Worm (Caenorhabditis elegans): ENCODE data around the gene F55G11.1.
A peak's percentile ranks its signal among the peaks of the same experiment; 100 is the strongest.

F55G11.1 gene

ce11 chrIV:12900267-12900666 is 46.1 kb downstream of the F55G11.1 start, which contains the start of gene K08D8.10:
Gene K08D8.10 (plus strand): TSS chrIV:12900567.
- no peak for TF ChIP-seq nhr-28 (tag; optimal IDR thresholded peaks at IDR 0.05)
- no peak for TF ChIP-seq egl-27 (tag; optimal IDR thresholded peaks at IDR 0.05)
- no peak for TF ChIP-seq tlp-1 (tag; optimal IDR thresholded peaks at IDR 0.05)
- TF ChIP-seq nhr-85 (tag) = no peak
- TF ChIP-seq ets-5 (GFP tag; IDR thresholded peaks at IDR 0.05) = no peak
- no peak for TF ChIP-seq ceh-90 (tag; optimal IDR thresholded peaks at IDR 0.05)
- TF ChIP-seq irx-1 (tag; optimal IDR thresholded peaks at IDR 0.05) = no peak
- TF ChIP-seq sox-4 (tag; optimal IDR thresholded peaks at IDR 0.05) = no peak
- TF ChIP-seq dsc-1 (tag; optimal IDR thresholded peaks at IDR 0.05) = no peak
- TF ChIP-seq nhr-71 (tag; optimal IDR thresholded peaks at IDR 0.05) = no peak
- no peak for TF ChIP-seq nhr-47 (tag; optimal IDR thresholded peaks at IDR 0.05)
- no peak for TF ChIP-seq C16A3.4 (tag; optimal IDR thresholded peaks at IDR 0.05)
- no peak for TF ChIP-seq isw-1 (GFP tag; IDR thresholded peaks at IDR 0.05)
- no peak for TF ChIP-seq efl-3 (GFP tag; optimal IDR thresholded peaks at IDR 0.05)
- TF ChIP-seq zip-4 (GFP tag; optimal IDR thresholded peaks at IDR 0.05) = no peak
- no peak for TF ChIP-seq pax-3 (tag; optimal IDR thresholded peaks at IDR 0.05)
- no peak for TF ChIP-seq ztf-4 (tag; optimal IDR thresholded peaks at IDR 0.05)
- TF ChIP-seq snu-23 (GFP tag; optimal IDR thresholded peaks at IDR 0.05) = no peak
- no peak for TF ChIP-seq fkh-10 (GFP tag; optimal IDR thresholded peaks at IDR 0.05)

ce11 chrIV:12899392-12899791 is 47.0 kb downstream of the F55G11.1 start, which contains the start of gene K08D8.9:
Gene K08D8.9 (plus strand): TSS chrIV:12899692.
- TF ChIP-seq swsn-7 (tag; optimal IDR thresholded peaks at IDR 0.05) = no peak
- no peak for TF ChIP-seq nhr-71 (tag; optimal IDR thresholded peaks at IDR 0.05)
- TF ChIP-seq C34B4.2 (tag; optimal IDR thresholded peaks at IDR 0.05) = no peak
- TF ChIP-seq snu-23 (GFP tag; optimal IDR thresholded peaks at IDR 0.05) = no peak
- no peak for TF ChIP-seq pqm-1 (tag; optimal IDR thresholded peaks at IDR 0.05)
- TF ChIP-seq efl-1 (optimal IDR thresholded peaks at IDR 0.05) = no peak
- no peak for TF ChIP-seq efl-1 (GFP tag; optimal IDR thresholded peaks at IDR 0.05 in 1 of 2)
- TF ChIP-seq lir-3 (tag; optimal IDR thresholded peaks at IDR 0.05; ENCODE audit: poor library complexity) = no peak
- no peak for TF ChIP-seq snpc-4 (tag; optimal IDR thresholded peaks at IDR 0.05)
- TF ChIP-seq unc-30 (tag; optimal IDR thresholded peaks at IDR 0.05) = no peak
- TF ChIP-seq nhr-12 (tag; optimal IDR thresholded peaks at IDR 0.05) = no peak
- TF ChIP-seq zip-4 (GFP tag; optimal IDR thresholded peaks at IDR 0.05) = no peak
- no peak for TF ChIP-seq nhr-237 (tag; optimal IDR thresholded peaks at IDR 0.05)
- no peak for TF ChIP-seq ceh-90 (tag; optimal IDR thresholded peaks at IDR 0.05)
- TF ChIP-seq ama-1 (optimal IDR thresholded peaks at IDR 0.05) = no peak
- TF ChIP-seq alr-1 (tag; optimal IDR thresholded peaks at IDR 0.05; ENCODE audit: borderline replicate concordance) = no peak

- TF ChIP-seq unc-62 (GFP tag; optimal IDR thresholded peaks at IDR 0.05) (no peak), tlp-1 (tag; optimal IDR thresholded peaks at IDR 0.05) (no peak), lin-15B (tag; optimal IDR thresholded peaks at IDR 0.05) (no peak), F16B12.6 (tag; optimal IDR thresholded peaks at IDR 0.05) (no peak), pqm-1 (tag; optimal IDR thresholded peaks at IDR 0.05) (no peak), efl-1 (optimal IDR thresholded peaks at IDR 0.05) (no peak), efl-1 (GFP tag; optimal IDR thresholded peaks at IDR 0.05 in 1 of 2) (peak in 1 of 2 experiments; percentile 81), efl-3 (GFP tag; optimal IDR thresholded peaks at IDR 0.05) (no peak), hpl-2 (GFP tag; optimal IDR thresholded peaks at IDR 0.05) (no peak), mdl-1 (tag; optimal IDR thresholded peaks at IDR 0.05) (no peak), zip-4 (GFP tag; optimal IDR thresholded peaks at IDR 0.05) (no peak), elt-2 (tag; optimal IDR thresholded peaks at IDR 0.05) (peak; percentile 4), sox-4 (tag; optimal IDR thresholded peaks at IDR 0.05) (no peak), mep-1 (tag; optimal IDR thresholded peaks at IDR 0.05) (no peak), fkh-4 (tag; optimal IDR thresholded peaks at IDR 0.05; ENCODE audit: borderline replicate concordance) (no peak), C16A3.4 (tag; optimal IDR thresholded peaks at IDR 0.05) (no peak), rnt-1 (tag; optimal IDR thresholded peaks at IDR 0.05) (no peak)
These were observed 47.6 kb downstream of the F55G11.1 start for ce11 chrIV:12898823-12899222.

Data from whole organism, L1 larva.